Fruit fly (Drosophila melanogaster): ENCODE data around the gene Noa36.

DNA sequence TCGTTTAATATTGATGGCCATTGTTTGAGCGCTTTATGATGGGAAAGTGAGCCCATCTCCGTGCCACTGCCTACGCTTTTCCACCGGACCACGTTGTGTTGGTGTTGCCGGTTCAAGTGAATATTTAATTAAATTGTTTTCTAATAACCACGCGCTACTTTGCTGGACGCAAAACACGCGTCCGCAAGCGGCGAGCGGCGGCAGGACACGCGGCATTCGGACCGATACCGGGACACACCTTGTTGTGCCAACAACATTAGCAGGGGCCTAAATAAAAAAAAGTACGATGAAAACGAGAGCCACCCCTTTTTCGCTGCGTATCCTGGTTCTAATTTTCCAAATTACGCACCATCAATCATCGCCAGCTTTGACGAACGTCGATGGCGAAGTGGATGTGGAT lies 3.2 kb downstream of the Noa36 start:
- TF ChIP-seq kay (GFP tag; ENCODE audit: borderline replicate concordance), result no peak
- TF ChIP-seq Crg-1 (GFP tag; optimal IDR thresholded peaks at IDR 0.05), result no peak
- no peak for TF ChIP-seq CG7045 (GFP tag; optimal IDR thresholded peaks at IDR 0.05)
- TF ChIP-seq tj (GFP tag; optimal IDR thresholded peaks at IDR 0.05), result no peak
- TF ChIP-seq CG11617 (GFP tag; optimal IDR thresholded peaks at IDR 0.05), result no peak
- no peak for TF ChIP-seq CG5204 (GFP tag; optimal IDR thresholded peaks at IDR 0.05)
- TF ChIP-seq cic (GFP tag; optimal IDR thresholded peaks at IDR 0.05), result no peak
- no peak for TF ChIP-seq CG1620 (GFP tag; optimal IDR thresholded peaks at IDR 0.05)
- TF ChIP-seq ovo (GFP tag; optimal IDR thresholded peaks at IDR 0.05), result no peak
- no peak for TF ChIP-seq cnc (optimal IDR thresholded peaks at IDR 0.05)
